Fruit fly (Drosophila melanogaster): ENCODE data around the gene Sod1.

The Sod1 gene

DNA sequence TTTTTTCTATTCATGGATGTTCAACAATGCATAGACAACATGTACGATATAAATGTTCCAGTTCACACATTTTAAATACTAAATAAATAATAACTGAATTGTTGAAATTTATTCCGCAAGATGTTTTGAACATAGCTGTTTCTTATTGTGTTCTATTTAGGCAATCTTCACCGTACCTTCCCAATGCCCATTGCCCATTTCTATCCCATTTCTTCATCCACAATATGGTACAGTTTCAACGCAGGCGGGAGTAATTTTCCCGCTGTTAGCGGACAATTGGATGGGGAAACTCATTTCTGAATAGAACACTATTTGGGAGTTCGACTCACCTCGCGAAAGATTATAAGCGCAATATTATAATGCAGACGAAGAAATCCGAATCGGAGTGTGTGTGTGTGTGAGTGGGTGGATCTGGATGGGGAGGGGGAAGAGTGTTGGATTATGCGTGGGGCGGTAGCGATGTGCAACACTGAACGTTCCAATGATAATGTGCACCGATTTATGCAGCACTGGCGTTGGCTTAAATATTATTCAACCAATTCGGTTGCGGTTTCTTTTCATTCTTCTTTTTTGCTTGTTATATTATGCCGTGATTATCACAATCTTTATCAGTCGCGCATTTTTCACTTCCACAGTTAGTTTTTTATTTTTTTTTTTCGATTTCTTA, 21.5 kb downstream of the Sod1 start (continued):
- TF ChIP-seq pnt (GFP tag; optimal IDR thresholded peaks at IDR 0.05), result no peak
- peak; percentile 7 for TF ChIP-seq Max (GFP tag; optimal IDR thresholded peaks at IDR 0.05)
- TF ChIP-seq CG4424 (GFP tag; optimal IDR thresholded peaks at IDR 0.05), result peak; percentile 51
- TF ChIP-seq exex (tag; optimal IDR thresholded peaks at IDR 0.05), result no peak
- TF ChIP-seq CG8290 (GFP tag; optimal IDR thresholded peaks at IDR 0.05), result peak; percentile 80
- peak; percentile 55 to 78 for TF ChIP-seq CG8290 (tag; optimal IDR thresholded peaks at IDR 0.05)
- TF ChIP-seq eyg (GFP tag; optimal IDR thresholded peaks at IDR 0.05), result peak; percentile 27
- TF ChIP-seq CG3407 (GFP tag; optimal IDR thresholded peaks at IDR 0.05), result peak; percentile 32
- peak; percentile 78 for TF ChIP-seq jumu (GFP tag; optimal IDR thresholded peaks at IDR 0.05)
- no peak for TF ChIP-seq al (GFP tag; IDR thresholded peaks at IDR 0.05)
- TF ChIP-seq CG32772 (GFP tag; IDR thresholded peaks at IDR 0.05), result no peak
- peak; percentile 30 for TF ChIP-seq lilli (GFP tag; optimal IDR thresholded peaks at IDR 0.05)
- no peak for TF ChIP-seq CG4360 (GFP tag; IDR thresholded peaks at IDR 0.05)
- no peak for TF ChIP-seq Doc2 (GFP tag; IDR thresholded peaks at IDR 0.05)
- TF ChIP-seq CG6765 (GFP tag; optimal IDR thresholded peaks at IDR 0.05), result no peak
- 0 out of 2 replicates have a peak, but pooled peaks have one; percentile 43 for TF ChIP-seq CG32532 (GFP tag; IDR thresholded peaks at IDR 0.05)
- TF ChIP-seq Neu2 (GFP tag; optimal IDR thresholded peaks at IDR 0.05; ENCODE audit: borderline replicate concordance), result no peak
- TF ChIP-seq CG1024 (GFP tag; IDR thresholded peaks at IDR 0.05), result no peak
- TF ChIP-seq gsb-n (tag; optimal IDR thresholded peaks at IDR 0.05), result peak; percentile 19
- TF ChIP-seq Trl (optimal IDR thresholded peaks at IDR 0.05), result no peak
- peak; percentile 68 for TF ChIP-seq Trl (GFP tag; optimal IDR thresholded peaks at IDR 0.05)
- TF ChIP-seq BtbVII (GFP tag; optimal IDR thresholded peaks at IDR 0.05), result no peak
- no peak for TF ChIP-seq CG7987 (GFP tag; optimal IDR thresholded peaks at IDR 0.05)
- TF ChIP-seq tup (GFP tag; optimal IDR thresholded peaks at IDR 0.05), result no peak
- no peak for TF ChIP-seq CG11085 (GFP tag; IDR thresholded peaks at IDR 0.05)
- peak; percentile 64 for TF ChIP-seq ERR (GFP tag; optimal IDR thresholded peaks at IDR 0.05)
- TF ChIP-seq Chrac-16 (GFP tag; optimal IDR thresholded peaks at IDR 0.05), result peak; percentile 30
- no peak for TF ChIP-seq CG17568 (GFP tag; optimal IDR thresholded peaks at IDR 0.05)
- TF ChIP-seq CG14710 (tag; optimal IDR thresholded peaks at IDR 0.05), result peak; percentile 18
- no peak for TF ChIP-seq sisA (GFP tag; IDR thresholded peaks at IDR 0.05)
- no peak for TF ChIP-seq CG8281 (tag; optimal IDR thresholded peaks at IDR 0.05)
- TF ChIP-seq oc (tag; optimal IDR thresholded peaks at IDR 0.05), result peak; percentile 62
- no peak for TF ChIP-seq Drgx (GFP tag; IDR thresholded peaks at IDR 0.05)
- no peak; the same call in 1 of the 2 replicates for TF ChIP-seq hbn (GFP tag; IDR thresholded peaks at IDR 0.05; ENCODE audit: partially characterized antibody)
- peak; percentile 31 for TF ChIP-seq dmrt11E (tag; optimal IDR thresholded peaks at IDR 0.05)
- TF ChIP-seq CG5245 (GFP tag; optimal IDR thresholded peaks at IDR 0.05), result peak; percentile 29
- peak; percentile 43 for TF ChIP-seq kay (GFP tag; optimal IDR thresholded peaks at IDR 0.05)
- TF ChIP-seq CG11093 (GFP tag; IDR thresholded peaks at IDR 0.05), result no peak
- TF ChIP-seq Ets65A (GFP tag), result peak; percentile 68
- no peak for TF ChIP-seq croc (GFP tag; conservative IDR thresholded peaks at IDR 0.05)
- peak; percentile 36 for TF ChIP-seq CG1792 (GFP tag; optimal IDR thresholded peaks at IDR 0.05)
- peak; percentile 45 for TF ChIP-seq btn (GFP tag; optimal IDR thresholded peaks at IDR 0.05)
- 0 out of 2 replicates have a peak, but pooled peaks have one; percentile 21 for TF ChIP-seq amos (GFP tag; IDR thresholded peaks at IDR 0.05; ENCODE audit: partially characterized antibody)
- TF ChIP-seq fru (optimal IDR thresholded peaks at IDR 0.05), result no peak
- TF ChIP-seq slbo (GFP tag; IDR thresholded peaks at IDR 0.05), result peak; percentile 48
- no peak for TF ChIP-seq CG12104 (GFP tag; optimal IDR thresholded peaks at IDR 0.05)
- peak; percentile 52 for TF ChIP-seq ara (GFP tag; IDR thresholded peaks at IDR 0.05)
- no peak for TF ChIP-seq jing (GFP tag; optimal IDR thresholded peaks at IDR 0.05)
- peak; percentile 22 for TF ChIP-seq vfl (GFP tag; optimal IDR thresholded peaks at IDR 0.05)
- peak; percentile 48 for TF ChIP-seq CG2120 (GFP tag; optimal IDR thresholded peaks at IDR 0.05)
- peak; percentile 51 for TF ChIP-seq shn (GFP tag; optimal IDR thresholded peaks at IDR 0.05)
- TF ChIP-seq CG4617 (GFP tag; optimal IDR thresholded peaks at IDR 0.05; ENCODE audit: borderline replicate concordance), result peak; percentile 94

Data from whole organism, embryonic.